Worm (Caenorhabditis elegans): ENCODE results near the gene gpa-9.

- no peak for TF ChIP-seq him-1 (tag; optimal IDR thresholded peaks at IDR 0.05)
- no peak for TF ChIP-seq dao-5 (tag; optimal IDR thresholded peaks at IDR 0.05)
- no peak for TF ChIP-seq W03F9.2 (tag; optimal IDR thresholded peaks at IDR 0.05)
These were observed 50.0 kb downstream of the gpa-9 start, which contains the start of the genes C14C10.10 and ril-2 for ce11 chrV:12599110-12599509.

Measured in whole organism, L4/young adult.